Worm (Caenorhabditis elegans): Measurements from ENCODE around the gene F10C2.5.

Gene F10C2.5

ce11 chrV:12091759-12092158, 46.5 kb downstream of the F10C2.5 start, which contains the start of gene nhr-206:
Gene nhr-206 (plus strand): TSS chrV:12092006.
- no peak for TF ChIP-seq ZK337.2 (GFP tag; IDR thresholded peaks at IDR 0.05)
- TF ChIP-seq aha-1 (tag): no peak
- no peak for TF ChIP-seq lin-1 (GFP tag; IDR thresholded peaks at IDR 0.05)
- no peak for TF ChIP-seq ceh-20 (GFP tag; IDR thresholded peaks at IDR 0.05)
- TF ChIP-seq F44E2.7 (GFP tag; IDR thresholded peaks at IDR 0.05): no peak
- peak; percentile 63 for TF ChIP-seq hlh-11 (tag; optimal IDR thresholded peaks at IDR 0.05)
- no peak for TF ChIP-seq fkh-10 (GFP tag; optimal IDR thresholded peaks at IDR 0.05)
- no peak for TF ChIP-seq gei-8 (GFP tag; optimal IDR thresholded peaks at IDR 0.05)
- TF ChIP-seq nhr-11 (tag; optimal IDR thresholded peaks at IDR 0.05): no peak
- no peak for TF ChIP-seq fos-1 (tag; optimal IDR thresholded peaks at IDR 0.05)
- peak; percentile 52 for TF ChIP-seq pqm-1 (tag; optimal IDR thresholded peaks at IDR 0.05)
- no peak for TF ChIP-seq nhr-25 (tag; optimal IDR thresholded peaks at IDR 0.05; ENCODE audit: borderline replicate concordance, insufficient read depth)
- TF ChIP-seq nhr-102 (tag; optimal IDR thresholded peaks at IDR 0.05): peak; percentile 40
- no peak for TF ChIP-seq lim-7 (GFP tag; IDR thresholded peaks at IDR 0.05)
- peak; percentile 52 for TF ChIP-seq hlh-30 (tag; optimal IDR thresholded peaks at IDR 0.05; ENCODE audit: insufficient read depth)
- peak; percentile 11 for TF ChIP-seq mxl-3 (GFP tag; optimal IDR thresholded peaks at IDR 0.05)
- no peak for TF ChIP-seq zfp-2 (tag; optimal IDR thresholded peaks at IDR 0.05)
- peak in 1 of 2 experiments; percentile 61 for TF ChIP-seq mdl-1 (tag; optimal IDR thresholded peaks at IDR 0.05)
- no peak for TF ChIP-seq R02D3.7 (tag; optimal IDR thresholded peaks at IDR 0.05)
- peak; percentile 51 for TF ChIP-seq dve-1 (tag; optimal IDR thresholded peaks at IDR 0.05; ENCODE audit: insufficient read depth)
- TF ChIP-seq lin-39 (tag; optimal IDR thresholded peaks at IDR 0.05): no peak
- TF ChIP-seq unc-62 (GFP tag; optimal IDR thresholded peaks at IDR 0.05 in 1 of 2): peak in 1 of 2 experiments; percentile 98
- TF ChIP-seq unc-62 (tag; optimal IDR thresholded peaks at IDR 0.05): no peak
- TF ChIP-seq ceh-32 (tag; optimal IDR thresholded peaks at IDR 0.05; ENCODE audit: poor library complexity): no peak
- TF ChIP-seq ceh-44 (GFP tag; IDR thresholded peaks at IDR 0.05): no peak
- TF ChIP-seq nhr-6 (tag; optimal IDR thresholded peaks at IDR 0.05): peak; percentile 79
- TF ChIP-seq mep-1 (tag; optimal IDR thresholded peaks at IDR 0.05): peak; percentile 44
- no peak for TF ChIP-seq nhr-76 (tag; optimal IDR thresholded peaks at IDR 0.05)
- no peak for TF ChIP-seq nhr-42 (GFP tag; IDR thresholded peaks at IDR 0.05)
- no peak for TF ChIP-seq daf-8 (GFP tag; IDR thresholded peaks at IDR 0.05)
- no peak for TF ChIP-seq ceh-82 (tag; optimal IDR thresholded peaks at IDR 0.05)
- TF ChIP-seq madf-5 (GFP tag; IDR thresholded peaks at IDR 0.05): no peak
- no peak for TF ChIP-seq ceh-28 (tag; optimal IDR thresholded peaks at IDR 0.05)
- peak; percentile 42 for TF ChIP-seq nhr-77 (tag; optimal IDR thresholded peaks at IDR 0.05)
- TF ChIP-seq dmd-9 (GFP tag; IDR thresholded peaks at IDR 0.05): no peak
- no peak for TF ChIP-seq daf-16 (GFP tag; optimal IDR thresholded peaks at IDR 0.05)
- TF ChIP-seq daf-16 (tag; optimal IDR thresholded peaks at IDR 0.05): peak; percentile 84
- no peak for TF ChIP-seq zfp-3 (GFP tag; conservative IDR thresholded peaks at IDR 0.05)
- TF ChIP-seq nhr-28 (tag; optimal IDR thresholded peaks at IDR 0.05): peak; percentile 98
- TF ChIP-seq spr-3 (GFP tag; optimal IDR thresholded peaks at IDR 0.05): no peak
- peak; percentile 74 for TF ChIP-seq dmd-6 (GFP tag; IDR thresholded peaks at IDR 0.05)
- no peak for TF ChIP-seq vab-7 (GFP tag; IDR thresholded peaks at IDR 0.05)
- TF ChIP-seq D1046.2 (GFP tag; IDR thresholded peaks at IDR 0.05): no peak

ce11 chrV:12094030-12094429, 48.8 kb downstream of the F10C2.5 start, which contains the start of gene nhr-208:
Gene nhr-208 (plus strand): TSS chrV:12094317.
- TF ChIP-seq Y5F2A.4 (GFP tag; optimal IDR thresholded peaks at IDR 0.05) (no peak), dve-1 (tag; optimal IDR thresholded peaks at IDR 0.05; ENCODE audit: insufficient read depth) (peak; percentile 15), dmd-6 (GFP tag; IDR thresholded peaks at IDR 0.05) (0 out of 2 replicates have a peak, but pooled peaks have one; percentile 18), hlh-30 (tag; optimal IDR thresholded peaks at IDR 0.05; ENCODE audit: insufficient read depth) (peak; percentile 13), nhr-102 (tag; optimal IDR thresholded peaks at IDR 0.05) (peak; percentile 5), nhr-111 (GFP tag; optimal IDR thresholded peaks at IDR 0.05) (no peak), nhr-28 (tag; optimal IDR thresholded peaks at IDR 0.05) (peak; percentile 62), egl-27 (tag; optimal IDR thresholded peaks at IDR 0.05) (no peak), ZK546.5 (tag; optimal IDR thresholded peaks at IDR 0.05) (no peak), tra-1 (GFP tag; IDR thresholded peaks at IDR 0.05) (no peak), T20F7.1 (GFP tag; optimal IDR thresholded peaks at IDR 0.05) (no peak), mdt-29 (GFP tag; IDR thresholded peaks at IDR 0.05) (no peak), mxl-2 (GFP tag; conservative IDR thresholded peaks at IDR 0.05) (no peak), mep-1 (tag; optimal IDR thresholded peaks at IDR 0.05) (no peak), unc-62 (GFP tag; optimal IDR thresholded peaks at IDR 0.05 in 1 of 2) (no peak), unc-62 (tag; optimal IDR thresholded peaks at IDR 0.05) (no peak), spr-1 (tag; optimal IDR thresholded peaks at IDR 0.05) (no peak), aha-1 (tag) (no peak), Y105C5A.15 (GFP tag; IDR thresholded peaks at IDR 0.05) (no peak)
